Worm (Caenorhabditis elegans) whole organism, early embryonic: ENCODE results near the gene pstk-1.

Experiments
- B0310.2 ChIP-seq: sonication (generic microtip); optimal IDR thresholded peaks from 2 replicates; lab custom pipeline; 2016; ENCODE audit warnings: mild to moderate bottlenecking, missing genetic modification characterization, missing compliant biosample characterization
- F13C5.2 ChIP-seq: sonication (generic microtip); optimal IDR thresholded peaks from 2 replicates; lab custom pipeline; 2017; ENCODE audit warnings: mild to moderate bottlenecking, missing genetic modification characterization, inconsistent platforms, missing compliant biosample characterization
- aly-1 ChIP-seq: sonication (generic microtip); optimal IDR thresholded peaks from 2 replicates; lab custom pipeline; 2016; ENCODE audit warnings: missing genetic modification characterization, missing compliant biosample characterization
- ama-1 ChIP-seq: fragments of 150-350 bp; optimal IDR thresholded peaks from 2 replicates; lab custom pipeline; 2014
- ceh-13 ChIP-seq: fragments of 200-800 bp; sonication (Bioruptor generic); optimal IDR thresholded peaks from 2 replicates; lab custom pipeline; 2018; ENCODE audit warnings: mild to moderate bottlenecking, missing genetic modification characterization, missing compliant biosample characterization
- ceh-36 ChIP-seq: sonication (generic microtip); optimal IDR thresholded peaks from 2 replicates; lab custom pipeline; 2016; ENCODE audit warnings: missing genetic modification characterization, inconsistent platforms, missing compliant biosample characterization
- ets-7 ChIP-seq: sonication (generic microtip); optimal IDR thresholded peaks from 2 replicates; lab custom pipeline; 2016; ENCODE audit warnings: missing genotype, missing genetic modification characterization, missing compliant biosample characterization
- flt-1 ChIP-seq: fragments of 200-800 bp; sonication (Bioruptor generic); IDR thresholded peaks from 2 replicates; pipeline ENCODE4 v1.3.6; 2022; ENCODE audit warnings: missing genetic modification characterization, missing compliant biosample characterization
- hmbx-1 ChIP-seq: sonication (generic microtip); optimal IDR thresholded peaks from 2 replicates; lab custom pipeline; 2016; ENCODE audit warnings: mild to moderate bottlenecking, missing genetic modification characterization, missing compliant biosample characterization
- hmg-4 ChIP-seq: fragments of 200-800 bp; sonication (Bioruptor generic); optimal IDR thresholded peaks from 2 replicates; lab custom pipeline; 2018; ENCODE audit warnings: mild to moderate bottlenecking, missing genetic modification characterization, missing compliant biosample characterization
- hnd-1 ChIP-seq: sonication (generic microtip); optimal IDR thresholded peaks from 2 replicates; lab custom pipeline; 2016; ENCODE audit warnings: missing genetic modification characterization, missing compliant biosample characterization
- pes-1 ChIP-seq: fragments of 200-800 bp; sonication (Bioruptor generic); IDR thresholded peaks from 2 replicates; pipeline ENCODE4 v1.3.6; 2022; ENCODE audit warnings: missing genetic modification reagents, missing genetic modification characterization, missing compliant biosample characterization
- scrt-1 ChIP-seq: fragments of 200-800 bp; sonication (Bioruptor generic); IDR thresholded peaks from 2 replicates; pipeline ENCODE4 v1.3.6; 2022; ENCODE audit warnings: missing genetic modification characterization, missing compliant biosample characterization
- sea-1 ChIP-seq: fragments of 200-800 bp; sonication (Bioruptor generic); conservative IDR thresholded peaks from 2 replicates; pipeline ENCODE4 v1.3.6; 2022; ENCODE audit warnings: missing genetic modification characterization, missing compliant biosample characterization
- tbx-11 ChIP-seq: fragments of 200-800 bp; sonication (Bioruptor generic); IDR thresholded peaks from 2 replicates; pipeline ENCODE4 v1.3.6; 2022; ENCODE audit warnings: missing genetic modification characterization, missing compliant biosample characterization
- tbx-37 ChIP-seq: fragments of 200-800 bp; sonication (Bioruptor generic); conservative IDR thresholded peaks from 2 replicates; pipeline ENCODE4 v1.3.6; 2022; ENCODE audit warnings: missing genetic modification reagents, missing genetic modification characterization, missing compliant biosample characterization
- tra-4 ChIP-seq: sonication (generic microtip); optimal IDR thresholded peaks from 2 replicates; lab custom pipeline; 2017; ENCODE audit warnings: missing genetic modification characterization, missing compliant biosample characterization

pstk-1 gene

DNA sequence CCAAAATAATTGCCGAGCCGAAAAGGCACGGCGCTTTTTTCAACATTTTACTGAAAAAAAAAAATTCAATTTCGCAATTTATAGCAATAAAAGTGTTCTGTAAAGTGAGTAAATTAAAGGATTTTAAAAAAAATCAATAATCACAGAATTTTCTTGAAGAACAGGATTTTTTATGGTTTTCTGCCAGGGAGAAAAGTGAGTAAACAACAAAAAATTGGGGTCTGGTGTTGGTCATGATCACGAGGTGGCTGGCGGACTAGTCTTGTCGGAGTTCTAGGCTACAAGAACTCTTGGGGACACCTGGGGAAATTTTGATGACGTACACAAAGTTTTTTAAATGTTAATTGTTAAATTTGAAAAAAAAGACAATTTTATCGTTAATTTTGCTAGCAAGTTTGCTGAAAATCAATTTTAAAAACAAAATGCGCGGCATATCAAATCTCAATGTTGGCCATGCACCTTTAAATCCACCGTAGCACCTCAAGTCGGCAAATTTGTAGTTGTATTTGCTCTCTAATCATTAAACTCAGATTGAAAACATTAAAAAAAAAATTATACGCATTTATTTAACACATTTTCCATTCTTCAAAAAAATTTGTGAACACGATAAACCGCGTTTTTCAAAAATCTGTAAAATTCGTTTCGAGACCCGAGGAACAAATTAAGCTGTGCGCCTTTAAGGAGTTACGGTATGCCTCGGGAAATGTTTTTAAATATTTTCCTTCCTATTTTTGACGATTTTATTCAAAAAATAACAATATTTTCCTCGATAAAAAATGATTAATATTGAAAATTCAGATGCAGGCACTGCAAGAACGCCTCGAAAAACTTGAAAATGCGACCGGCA lies 9.4 kb upstream of the pstk-1 start, which contains the start of the genes scav-3 and Y49E10.21:
Gene scav-3 (minus strand): TSS at position 50 of the 847 bp plus-strand sequence.
Gene Y49E10.21 (plus strand): TSS at position 797 of the 847 bp plus-strand sequence.
- TF ChIP-seq pes-1 (GFP tag; lab: Robert Waterston, UW) = no peak
- no peak for TF ChIP-seq tbx-37 (GFP tag; lab: Robert Waterston, UW)
- TF ChIP-seq ceh-13 (GFP tag; lab: Kevin White, UChicago) = no peak
- TF ChIP-seq ama-1 (lab: Kevin White, UChicago) = no peak
- TF ChIP-seq hmg-4 = no peak
- no peak for TF ChIP-seq B0310.2 (tag; lab: Kevin White, UChicago)
- TF ChIP-seq F13C5.2 (tag; lab: Kevin White, UChicago) = no peak
- no peak for TF ChIP-seq tra-4 (tag; lab: Kevin White, UChicago)
- TF ChIP-seq scrt-1 = no peak
- TF ChIP-seq ets-7 (tag; lab: Kevin White, UChicago) = no peak
- TF ChIP-seq hmbx-1 (tag; lab: Kevin White, UChicago) = no peak

DNA sequence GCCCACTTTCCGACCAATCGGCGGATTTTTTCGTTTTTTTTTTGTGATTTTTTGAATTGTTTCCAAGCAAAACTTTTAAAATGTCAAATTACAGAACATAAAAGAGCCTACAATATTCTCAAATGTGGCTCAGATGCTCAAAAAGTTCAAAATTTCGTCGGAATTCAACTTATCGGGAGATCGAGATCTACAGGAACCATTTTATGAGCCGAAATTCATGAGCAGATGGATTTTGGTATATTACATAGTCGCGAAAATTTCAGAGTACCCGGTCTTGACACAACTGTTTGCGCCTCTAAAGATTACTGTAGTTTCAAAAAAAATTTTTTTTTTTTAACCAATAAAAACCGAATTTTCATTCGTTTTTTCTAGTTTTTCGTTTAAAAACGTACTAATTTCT lies 7.4 kb upstream of the pstk-1 start:
- TF ChIP-seq sea-1 (GFP tag; lab: Robert Waterston, UW) = no peak
- no peak for TF ChIP-seq hmg-4
- TF ChIP-seq ama-1 (lab: Kevin White, UChicago) = no peak
- TF ChIP-seq hmbx-1 (tag; lab: Kevin White, UChicago) = no peak
- no peak for TF ChIP-seq tra-4 (tag; lab: Kevin White, UChicago)
- no peak for TF ChIP-seq tbx-11 (GFP tag; lab: Robert Waterston, UW)
- no peak for TF ChIP-seq ceh-36 (tag; lab: Kevin White, UChicago)
- no peak for TF ChIP-seq aly-1 (tag; lab: Kevin White, UChicago)
- TF ChIP-seq scrt-1 = no peak
- no peak for TF ChIP-seq flt-1
- TF ChIP-seq hnd-1 (tag; lab: Kevin White, UChicago) = no peak
- TF ChIP-seq ets-7 (tag; lab: Kevin White, UChicago) = no peak

DNA sequence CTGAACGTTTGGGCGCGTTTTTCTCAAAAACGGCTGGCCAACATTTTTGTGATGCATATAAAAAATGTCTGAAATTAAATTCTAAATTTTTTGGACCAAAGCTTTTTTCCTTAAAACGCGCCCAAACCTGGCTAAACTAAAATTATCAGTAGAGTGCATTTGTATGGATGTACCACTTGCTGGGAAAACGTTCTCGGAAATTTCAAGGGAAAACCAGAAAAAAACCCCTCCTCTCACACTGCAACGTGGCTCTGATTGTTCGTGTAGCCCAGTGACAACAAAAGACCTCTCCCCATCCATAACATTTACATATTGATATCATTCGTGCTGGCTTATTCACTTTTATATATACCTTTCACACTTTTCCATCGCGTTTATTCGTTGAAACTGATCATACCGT lies 2.5 kb downstream of the pstk-1 start, which contains the start of gene Y49E10.29:
Gene Y49E10.29 (plus strand): TSS at position 301 of the 400 bp plus-strand sequence.
- TF ChIP-seq hnd-1 (tag; lab: Kevin White, UChicago) = no peak

DNA sequence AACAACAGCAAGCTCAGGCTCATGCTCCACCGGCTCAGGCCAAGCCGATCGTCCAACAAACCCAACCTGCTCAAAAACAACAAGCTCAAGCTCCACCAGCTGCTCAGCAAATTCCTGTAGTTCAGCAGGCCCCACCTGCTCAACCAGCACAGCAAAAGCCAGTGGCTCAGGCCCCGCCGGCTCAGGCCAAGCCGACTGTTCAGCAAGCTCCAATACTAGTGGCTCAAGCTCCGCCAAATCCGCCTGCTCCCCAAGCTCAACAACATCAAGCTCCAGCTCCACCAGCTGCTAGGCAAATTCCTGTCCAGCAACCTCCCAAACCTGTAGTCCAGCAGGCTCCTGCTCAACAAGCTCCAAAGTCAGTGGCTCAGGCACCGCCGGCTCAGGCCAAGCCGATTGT lies 3.4 kb downstream of the pstk-1 start:
- TF ChIP-seq tra-4 (tag; lab: Kevin White, UChicago) (no peak), F13C5.2 (tag; lab: Kevin White, UChicago) (no peak), ama-1 (lab: Kevin White, UChicago) (no peak), scrt-1 (no peak), hmg-4 (no peak), sea-1 (GFP tag; lab: Robert Waterston, UW) (no peak), tbx-11 (GFP tag; lab: Robert Waterston, UW) (no peak), hnd-1 (tag; lab: Kevin White, UChicago) (no peak), ceh-36 (tag; lab: Kevin White, UChicago) (no peak), B0310.2 (tag; lab: Kevin White, UChicago) (no peak), pes-1 (GFP tag; lab: Robert Waterston, UW) (no peak), tbx-37 (GFP tag; lab: Robert Waterston, UW) (no peak), ceh-13 (GFP tag; lab: Kevin White, UChicago) (no peak), ets-7 (tag; lab: Kevin White, UChicago) (no peak), hmbx-1 (tag; lab: Kevin White, UChicago) (no peak)

DNA sequence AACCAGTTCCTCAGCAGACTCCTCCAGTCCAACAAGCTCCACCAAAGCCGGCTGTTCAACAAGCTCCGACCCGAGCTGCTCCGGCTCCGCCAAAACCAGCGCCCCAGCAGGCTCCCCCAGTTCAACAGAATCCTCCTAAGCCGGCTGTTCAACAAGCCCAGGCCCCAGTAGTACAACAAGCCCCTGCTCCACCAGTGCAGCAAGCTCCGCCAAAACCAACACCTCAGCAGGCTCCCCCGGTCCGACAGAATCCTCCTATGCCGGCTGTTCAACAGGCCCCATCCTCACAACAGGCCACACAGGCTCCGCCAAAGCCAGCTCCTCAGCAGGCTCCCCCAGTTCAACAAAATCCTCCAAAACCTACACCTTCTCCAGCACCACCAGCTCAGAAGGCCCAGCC lies 4.2 kb downstream of the pstk-1 start:
- no peak for TF ChIP-seq F13C5.2 (tag; lab: Kevin White, UChicago)
- TF ChIP-seq aly-1 (tag; lab: Kevin White, UChicago) = peak; percentile 15

DNA sequence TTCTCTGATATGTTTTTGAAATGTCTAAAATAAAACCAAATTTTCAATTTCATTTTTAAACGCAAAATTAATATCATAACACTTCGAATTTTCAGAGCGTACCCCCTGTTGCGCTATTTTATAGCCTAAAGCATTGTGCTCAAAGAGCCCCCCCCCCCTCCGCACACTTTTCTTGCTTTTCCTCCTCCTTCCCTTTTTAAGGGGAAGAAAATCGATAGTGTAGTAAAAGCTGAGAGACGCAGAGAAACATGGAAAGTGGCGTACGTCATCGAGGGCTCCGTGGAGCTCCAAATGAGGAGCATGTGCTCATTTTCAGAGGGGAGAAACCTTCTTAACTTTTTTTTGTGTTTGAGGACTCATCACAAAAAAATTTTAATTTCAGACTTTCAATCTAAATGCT lies 6.1 kb downstream of the pstk-1 start, which contains the start of gene cccp-1:
Gene cccp-1 (plus strand): TSS at position 377 of the 400 bp plus-strand sequence.
- no peak for TF ChIP-seq hmg-4
- TF ChIP-seq tra-4 (tag; lab: Kevin White, UChicago) = no peak
- TF ChIP-seq ama-1 (lab: Kevin White, UChicago) = no peak
- no peak for TF ChIP-seq F13C5.2 (tag; lab: Kevin White, UChicago)
- no peak for TF ChIP-seq pes-1 (GFP tag; lab: Robert Waterston, UW)

DNA sequence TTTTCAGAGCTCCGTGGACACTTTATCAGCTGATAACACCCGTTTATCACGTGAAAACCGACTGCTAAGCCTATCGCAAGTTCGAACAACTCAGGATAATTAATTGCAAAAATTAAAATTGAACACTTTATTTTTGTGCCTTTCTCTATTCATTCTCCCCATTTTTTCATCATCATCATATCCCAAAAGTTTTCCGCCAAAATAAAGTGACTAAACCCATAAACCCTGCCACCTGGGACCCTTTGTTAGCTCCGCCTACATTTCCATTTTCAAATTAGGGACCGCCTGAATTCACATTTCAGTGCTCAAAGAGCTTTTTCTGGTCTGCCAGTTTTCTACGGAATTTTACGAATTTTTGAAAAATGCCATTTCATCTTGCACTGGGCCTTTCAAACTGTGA lies 18.0 kb downstream of the pstk-1 start, which contains the start of gene arrd-16:
Gene arrd-16 (plus strand): TSS at position 301 of the 400 bp plus-strand sequence.
- no peak for TF ChIP-seq tbx-11 (GFP tag; lab: Robert Waterston, UW)

DNA sequence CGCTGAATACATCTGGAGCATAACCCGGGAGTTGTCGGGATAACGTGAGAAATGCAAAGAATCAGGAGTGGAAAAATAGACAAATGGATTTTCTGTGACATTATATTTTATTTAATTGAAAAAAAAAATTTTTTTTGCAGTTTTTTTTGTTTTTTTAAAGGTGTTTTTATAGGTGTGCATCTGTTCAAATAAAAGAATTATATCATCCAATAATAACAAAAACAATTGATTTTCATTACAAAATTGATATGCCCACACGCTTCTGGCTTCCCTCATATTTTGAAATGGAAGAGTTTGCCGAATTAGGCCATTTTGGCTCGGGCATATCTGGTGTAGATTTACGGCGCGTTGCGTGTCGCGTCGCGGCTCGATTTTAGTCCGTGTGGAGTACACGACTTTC lies 25.6 kb downstream of the pstk-1 start, which contains the start of gene Y49E10.25:
Gene Y49E10.25 (minus strand): TSS at position 101 of the 400 bp plus-strand sequence.
- TF ChIP-seq scrt-1 = no peak
- TF ChIP-seq hmg-4 = no peak
- no peak for TF ChIP-seq aly-1 (tag; lab: Kevin White, UChicago)
- TF ChIP-seq flt-1 = no peak
- no peak for TF ChIP-seq sea-1 (GFP tag; lab: Robert Waterston, UW)
- TF ChIP-seq tra-4 (tag; lab: Kevin White, UChicago) = no peak
- TF ChIP-seq tbx-37 (GFP tag; lab: Robert Waterston, UW) = no peak
- no peak for TF ChIP-seq hmbx-1 (tag; lab: Kevin White, UChicago)
- no peak for TF ChIP-seq tbx-11 (GFP tag; lab: Robert Waterston, UW)
- no peak for TF ChIP-seq pes-1 (GFP tag; lab: Robert Waterston, UW)
- no peak for TF ChIP-seq B0310.2 (tag; lab: Kevin White, UChicago)
- no peak for TF ChIP-seq ceh-13 (GFP tag; lab: Kevin White, UChicago)
- no peak for TF ChIP-seq ets-7 (tag; lab: Kevin White, UChicago)
